Worm (Caenorhabditis elegans): ENCODE data around the gene trpp-9.

ce11 chrX:11596876-11597275 is 33.2 kb downstream of the trpp-9 start:
- TF ChIP-seq nfya-1 (tag; optimal IDR thresholded peaks at IDR 0.05), result no peak
- no peak for TF ChIP-seq fkh-10 (GFP tag; optimal IDR thresholded peaks at IDR 0.05)
- no peak for TF ChIP-seq gmeb-2 (tag; optimal IDR thresholded peaks at IDR 0.05)
- TF ChIP-seq pha-4 (tag; optimal IDR thresholded peaks at IDR 0.05), result no peak
- TF ChIP-seq pqm-1 (tag; optimal IDR thresholded peaks at IDR 0.05), result no peak
- TF ChIP-seq F13H6.1 (tag; optimal IDR thresholded peaks at IDR 0.05), result no peak
